Worm (Caenorhabditis elegans): ENCODE results near the gene C26B9.5.

- TF ChIP-seq nhr-12 (tag; optimal IDR thresholded peaks at IDR 0.05) = no peak
- TF ChIP-seq ceh-43 (GFP tag; optimal IDR thresholded peaks at IDR 0.05) = no peak
- no peak for TF ChIP-seq mab-5 (tag; optimal IDR thresholded peaks at IDR 0.05)
- TF ChIP-seq unc-62 (GFP tag; optimal IDR thresholded peaks at IDR 0.05) = no peak
- no peak for TF ChIP-seq ceh-39 (tag; optimal IDR thresholded peaks at IDR 0.05)
- no peak for TF ChIP-seq snpc-4 (tag; optimal IDR thresholded peaks at IDR 0.05)
- TF ChIP-seq ces-1 (GFP tag; optimal IDR thresholded peaks at IDR 0.05) = no peak
Observed at ce11 chrX:5360682-5361081, 31.4 kb downstream of the C26B9.5 start.
